Worm (Caenorhabditis elegans) whole organism, young adult: ENCODE results near the gene K12H6.2.

Experiments
- F10E7.11 ChIP-seq: sonication (generic microtip); optimal IDR thresholded peaks from 2 replicates; lab custom pipeline; 2017; ENCODE audit warnings: mild to moderate bottlenecking, missing genetic modification characterization, moderate library complexity, missing compliant biosample characterization
- akir-1 ChIP-seq: fragments of 200-800 bp; sonication (Bioruptor generic); optimal IDR thresholded peaks from 2 replicates; lab custom pipeline; 2018; ENCODE audit warnings: mild to moderate bottlenecking, missing genetic modification characterization, moderate library complexity, missing compliant biosample characterization
- ama-1 ChIP-seq, 3 experiments: fragments of 150-350 bp in 1 of 3; sonication (generic microtip) in 2 of 3; optimal IDR thresholded peaks; 2 replicates each; lab custom pipeline; 2014 to 2018; ENCODE audit warnings: missing biosample characterization in 2 of 3, missing genetic modification characterization in 2 of 3, missing genetic modification reagents in 2 of 3
- ccch-3 ChIP-seq: fragments of 200-800 bp; sonication (Bioruptor generic); optimal IDR thresholded peaks from 2 replicates; lab custom pipeline; 2018; ENCODE audit warnings: mild to moderate bottlenecking, missing genetic modification characterization, missing compliant biosample characterization
- ceh-27 ChIP-seq: fragments of 200-800 bp; sonication (Bioruptor generic); optimal IDR thresholded peaks from 2 replicates; lab custom pipeline; 2018; ENCODE audit warnings: mild to moderate bottlenecking, missing genetic modification characterization, moderate library complexity, missing compliant biosample characterization
- chd-7 ChIP-seq: sonication (generic microtip); optimal IDR thresholded peaks from 2 replicates; lab custom pipeline; 2016; ENCODE audit warnings: mild to moderate bottlenecking, missing genetic modification characterization, moderate library complexity, missing compliant biosample characterization
- hlh-26 ChIP-seq: fragments of 200-800 bp; sonication (Bioruptor generic); conservative IDR thresholded peaks from 2 replicates; pipeline ENCODE4 v1.3.6; 2022; ENCODE audit warnings: missing genetic modification reagents, missing genetic modification characterization, missing compliant biosample characterization
- lin-26 ChIP-seq: fragments of 200-800 bp; sonication (Bioruptor generic); IDR thresholded peaks from 2 replicates; pipeline ENCODE4 v1.3.6; 2022; ENCODE audit warnings: missing genetic modification reagents, missing genetic modification characterization, missing compliant biosample characterization
- lin-40 ChIP-seq: sonication (generic microtip); optimal IDR thresholded peaks from 2 replicates; lab custom pipeline; 2016; ENCODE audit warnings: missing genetic modification characterization, mild to moderate bottlenecking, missing compliant biosample characterization, missing genotype, missing genetic modification reagents
- nhr-179 ChIP-seq: sonication (generic microtip); optimal IDR thresholded peaks from 2 replicates; lab custom pipeline; 2016; ENCODE audit warnings: mild to moderate bottlenecking, missing genetic modification characterization, missing compliant biosample characterization
- nhr-90 ChIP-seq: sonication (generic microtip); optimal IDR thresholded peaks from 2 replicates; lab custom pipeline; 2016; ENCODE audit warnings: missing genotype, mild to moderate bottlenecking, missing genetic modification characterization, missing compliant biosample characterization
- snpc-4 ChIP-seq, 5 experiments: fragments of 150-350 bp in 1 of 5; sonication (generic microtip) in 4 of 5; optimal IDR thresholded peaks; 2 replicates each; lab custom pipeline; 2014 to 2018; ENCODE audit warnings: missing genetic modification characterization in 5 of 5, missing biosample characterization in 3 of 5, antibody characterized with exemption in 2 of 5, mild to moderate bottlenecking in 2 of 5, missing compliant biosample characterization in 2 of 5, missing genotype in 2 of 5, moderate library complexity in 2 of 5, missing genetic modification reagents in 1 of 5
- zfh-2 ChIP-seq: fragments of 200-800 bp; sonication (Bioruptor generic); conservative IDR thresholded peaks from 2 replicates; pipeline ENCODE4 v1.3.6; 2022; ENCODE audit warnings: missing genetic modification reagents, missing genetic modification characterization, missing compliant biosample characterization

ce11 chrII:2800550-2801233 is 14.7 kb downstream of the K12H6.2 start, which contains the start of gene nhr-119:
- TF ChIP-seq chd-7 (tag; lab: Kevin White, UChicago) = peak; percentile 5
- no peak for TF ChIP-seq snpc-4 (GFP tag; optimal IDR thresholded peaks at IDR 0.05; lab: Kevin White, UChicago)
- TF ChIP-seq snpc-4 (tag; optimal IDR thresholded peaks at IDR 0.05; lab: Kevin White, UChicago) = no peak
- TF ChIP-seq F10E7.11 (tag; lab: Kevin White, UChicago) = no peak
- no peak for TF ChIP-seq lin-26
- no peak for TF ChIP-seq ama-1 (optimal IDR thresholded peaks at IDR 0.05; lab: Kevin White, UChicago)
- no peak for TF ChIP-seq ama-1 (GFP tag; optimal IDR thresholded peaks at IDR 0.05; lab: Kevin White, UChicago)
- no peak for TF ChIP-seq hlh-26 (GFP tag; lab: Robert Waterston, UW)
- no peak for TF ChIP-seq zfh-2 (GFP tag; lab: Robert Waterston, UW)
- no peak for TF ChIP-seq ccch-3 (GFP tag; lab: Kevin White, UChicago)
- TF ChIP-seq nhr-179 (tag; lab: Kevin White, UChicago) = no peak
- TF ChIP-seq ceh-27 (GFP tag; lab: Kevin White, UChicago) = no peak
- no peak for TF ChIP-seq akir-1 (GFP tag; lab: Kevin White, UChicago)
- peak; percentile 75 for TF ChIP-seq lin-40 (tag; lab: Kevin White, UChicago)
- TF ChIP-seq nhr-90 = no peak
